Fruit fly (Drosophila melanogaster): ENCODE measurements around the gene Ccp84Ag.

Ccp84Ag gene

DNA sequence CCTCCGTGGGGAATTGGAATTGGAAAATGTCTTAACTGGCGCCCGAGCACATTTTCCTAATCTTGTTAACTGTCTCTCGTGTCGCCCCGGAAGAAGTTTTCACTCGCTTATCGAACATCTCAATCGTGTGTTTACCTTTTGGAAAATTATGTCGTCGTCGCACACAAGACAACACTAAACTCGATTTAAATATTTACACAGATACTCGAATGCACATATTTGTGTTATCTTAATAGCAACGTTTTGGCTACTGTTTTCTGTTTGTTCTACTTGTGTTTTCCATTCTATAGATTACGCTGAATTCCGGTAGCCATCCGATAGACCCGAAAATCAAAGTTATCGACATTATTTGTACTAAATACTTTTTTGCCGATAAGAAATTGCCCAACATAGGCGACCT, 19.3 kb upstream of the Ccp84Ag start (continued):
- TF ChIP-seq Rx (GFP tag; IDR thresholded peaks at IDR 0.05) (no peak), CrebB (tag; optimal IDR thresholded peaks at IDR 0.05) (peak; percentile 1), CG17361 (GFP tag; IDR thresholded peaks at IDR 0.05) (peak; percentile 20; the same call in 1 of the 3 replicates), BtbVII (GFP tag; optimal IDR thresholded peaks at IDR 0.05) (peak; percentile 8), ac (GFP tag; optimal IDR thresholded peaks at IDR 0.05) (peak; percentile 89), CG2678 (tag; optimal IDR thresholded peaks at IDR 0.05) (peak; percentile 39), CG3407 (GFP tag; optimal IDR thresholded peaks at IDR 0.05) (peak; percentile 48), hth (optimal IDR thresholded peaks at IDR 0.05) (no peak), sd (tag; optimal IDR thresholded peaks at IDR 0.05) (peak; percentile 40), Dek (tag; optimal IDR thresholded peaks at IDR 0.05) (no peak), Pdp1 (GFP tag; optimal IDR thresholded peaks at IDR 0.05) (peak in 1 of 2 experiments; percentile 38), Lhr (GFP tag; optimal IDR thresholded peaks at IDR 0.05) (peak; percentile 43), btn (GFP tag; optimal IDR thresholded peaks at IDR 0.05) (peak; percentile 5), CG12391 (tag; optimal IDR thresholded peaks at IDR 0.05) (peak; percentile 36), her (GFP tag; optimal IDR thresholded peaks at IDR 0.05) (peak; percentile 31), cg (GFP tag; optimal IDR thresholded peaks at IDR 0.05) (no peak), CG10979 (tag; optimal IDR thresholded peaks at IDR 0.05) (peak; percentile 40), jumu (GFP tag; optimal IDR thresholded peaks at IDR 0.05) (no peak), trem (tag; optimal IDR thresholded peaks at IDR 0.05) (peak; percentile 44), CG6689 (GFP tag; IDR thresholded peaks at IDR 0.05) (no peak), CG18262 (tag; optimal IDR thresholded peaks at IDR 0.05) (peak; percentile 51), CG32767 (GFP tag; IDR thresholded peaks at IDR 0.05) (no peak), Hr3 (GFP tag; optimal IDR thresholded peaks at IDR 0.05) (no peak), cato (GFP tag; optimal IDR thresholded peaks at IDR 0.05; ENCODE audit: borderline replicate concordance) (no peak), CG5245 (GFP tag; optimal IDR thresholded peaks at IDR 0.05) (peak; percentile 5), CG11398 (GFP tag; optimal IDR thresholded peaks at IDR 0.05) (peak; percentile 39), TFAM (GFP tag; optimal IDR thresholded peaks at IDR 0.05) (peak; percentile 13), CG8924 (tag; optimal IDR thresholded peaks at IDR 0.05) (peak; percentile 64), lola (GFP tag; optimal IDR thresholded peaks at IDR 0.05) (peak in 1 of 3 experiments; percentile 59), PHDP (tag; optimal IDR thresholded peaks at IDR 0.05) (peak; percentile 38), Spps (tag; optimal IDR thresholded peaks at IDR 0.05) (peak; percentile 61), run (tag; optimal IDR thresholded peaks at IDR 0.05) (peak; percentile 1), CG7963 (GFP tag; IDR thresholded peaks at IDR 0.05; ENCODE audit: partially characterized antibody) (no peak), en (GFP tag; optimal IDR thresholded peaks at IDR 0.05) (peak; percentile 44), Hsf (GFP tag; optimal IDR thresholded peaks at IDR 0.05) (no peak), CG2712 (tag; optimal IDR thresholded peaks at IDR 0.05) (peak; percentile 50), zen (tag; optimal IDR thresholded peaks at IDR 0.05) (peak; percentile 78), sens-2 (GFP tag; IDR thresholded peaks at IDR 0.05) (no peak), Xbp1 (GFP tag; optimal IDR thresholded peaks at IDR 0.05) (no peak), D (optimal IDR thresholded peaks at IDR 0.05) (no peak), D (GFP tag; optimal IDR thresholded peaks at IDR 0.05) (peak; percentile 45), Hr78 (GFP tag; optimal IDR thresholded peaks at IDR 0.05) (no peak), HHEX (GFP tag; optimal IDR thresholded peaks at IDR 0.05) (peak; percentile 17), ind (GFP tag; optimal IDR thresholded peaks at IDR 0.05) (no peak), CG31441 (GFP tag; IDR thresholded peaks at IDR 0.05) (peak; percentile 31; the same call in 1 of the 2 replicates), CG16863 (GFP tag; optimal IDR thresholded peaks at IDR 0.05) (peak; percentile 3), kni (GFP tag; optimal IDR thresholded peaks at IDR 0.05) (peak; percentile 7), CG10462 (GFP tag; optimal IDR thresholded peaks at IDR 0.05) (peak; percentile 34), Side (GFP tag; optimal IDR thresholded peaks at IDR 0.05) (peak; percentile 33), CG16779 (GFP tag; IDR thresholded peaks at IDR 0.05) (no peak), Blimp-1 (GFP tag; optimal IDR thresholded peaks at IDR 0.05) (peak; percentile 43)

Measured in whole organism, embryonic.